Worm (Caenorhabditis elegans): Measurements from ENCODE around the gene C50F4.6.

DNA sequence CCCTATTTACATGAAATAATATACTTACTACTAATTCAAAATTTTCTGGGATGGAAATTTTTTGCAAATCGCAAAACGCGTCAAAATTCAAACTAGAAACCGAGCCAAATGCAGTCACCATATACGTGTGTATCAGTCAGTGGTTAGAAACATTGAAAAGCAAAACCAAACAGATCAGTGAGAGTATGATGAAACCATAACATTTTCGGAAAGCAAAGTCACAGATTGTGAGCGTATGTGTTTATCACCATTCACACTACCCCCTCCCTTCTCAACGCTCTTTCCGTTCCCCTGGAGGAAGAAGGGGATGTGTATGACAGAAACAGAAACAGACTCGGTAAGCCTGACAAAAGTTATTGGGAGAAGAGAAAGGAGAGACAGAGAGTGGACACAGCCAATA lies 25.8 kb downstream of the C50F4.6 start:
- TF ChIP-seq ces-1 (GFP tag; optimal IDR thresholded peaks at IDR 0.05) (no peak), egl-27 (tag; optimal IDR thresholded peaks at IDR 0.05) (no peak), skn-1 (tag; optimal IDR thresholded peaks at IDR 0.05) (no peak), lin-35 (GFP tag; optimal IDR thresholded peaks at IDR 0.05) (no peak), lin-15B (tag; optimal IDR thresholded peaks at IDR 0.05) (no peak), hlh-4 (tag; optimal IDR thresholded peaks at IDR 0.05) (no peak)

Data from whole organism, L1 larva.